Worm (Caenorhabditis elegans): Measurements from ENCODE around the gene C07D8.5.

The C07D8.5 gene

ce11 chrX:7378608-7379007 is 34.8 kb downstream of the C07D8.5 start:
- TF ChIP-seq ztf-29 (GFP tag; IDR thresholded peaks at IDR 0.05) (no peak), ref-1 (GFP tag; conservative IDR thresholded peaks at IDR 0.05) (no peak), T22C8.4 (GFP tag; IDR thresholded peaks at IDR 0.05) (no peak)

- TF ChIP-seq med-1 (GFP tag; optimal IDR thresholded peaks at IDR 0.05; ENCODE audit: insufficient read depth) = no peak
- TF ChIP-seq tab-1 (GFP tag; IDR thresholded peaks at IDR 0.05) = no peak
- no peak for TF ChIP-seq klf-2 (GFP tag; conservative IDR thresholded peaks at IDR 0.05)
- TF ChIP-seq T22C8.4 (GFP tag; IDR thresholded peaks at IDR 0.05) = no peak
- TF ChIP-seq ztf-29 (GFP tag; IDR thresholded peaks at IDR 0.05) = no peak
- no peak for TF ChIP-seq flt-1 (GFP tag; IDR thresholded peaks at IDR 0.05)
These were observed 46.4 kb downstream of the C07D8.5 start, which contains the start of gene C10A4.6 for ce11 chrX:7390270-7390669. Gene C10A4.6 (plus strand): TSS chrX:7390570.

- no peak for TF ChIP-seq klf-2 (GFP tag; conservative IDR thresholded peaks at IDR 0.05)
- no peak for TF ChIP-seq ztf-29 (GFP tag; IDR thresholded peaks at IDR 0.05)
- no peak for TF ChIP-seq ztf-23 (GFP tag; IDR thresholded peaks at IDR 0.05)
- TF ChIP-seq T22C8.4 (GFP tag; IDR thresholded peaks at IDR 0.05) = no peak
- no peak for TF ChIP-seq tab-1 (GFP tag; IDR thresholded peaks at IDR 0.05)
- no peak for TF ChIP-seq flt-1 (GFP tag; IDR thresholded peaks at IDR 0.05)
- TF ChIP-seq med-1 (GFP tag; optimal IDR thresholded peaks at IDR 0.05; ENCODE audit: insufficient read depth) = no peak
- TF ChIP-seq ref-1 (GFP tag; conservative IDR thresholded peaks at IDR 0.05) = no peak
- TF ChIP-seq cog-1 (tag; optimal IDR thresholded peaks at IDR 0.05) = no peak
These were observed 49.3 kb downstream of the C07D8.5 start, which contains the start of gene gad-2 for ce11 chrX:7393167-7393566. Gene gad-2 (plus strand): TSS chrX:7393467.

All from whole organism, midembryonic.